Worm (Caenorhabditis elegans) whole organism, young adult: ENCODE measurements around the gene thoc-1.

Experiments used
- B0035.1 ChIP-seq: sonication (generic microtip); optimal IDR thresholded peaks from 2 replicates; lab custom pipeline; 2016; ENCODE audit warnings: missing genetic modification characterization, mild to moderate bottlenecking, missing compliant biosample characterization, missing genotype, missing genetic modification reagents
- D2030.7 ChIP-seq: fragments of 200-800 bp; sonication (Bioruptor generic); IDR thresholded peaks from 2 replicates; pipeline ENCODE4 v1.3.6; 2022; ENCODE audit warnings: missing genetic modification reagents, missing genetic modification characterization, missing compliant biosample characterization
- F23B12.7 ChIP-seq: sonication (generic microtip); optimal IDR thresholded peaks from 2 replicates; lab custom pipeline; 2017; ENCODE audit warnings: missing genetic modification characterization, mild to moderate bottlenecking, missing compliant biosample characterization, antibody characterized with exemption, moderate library complexity; ENCODE audit not compliant: insufficient read depth
- F39B2.1 ChIP-seq: fragments of 200-800 bp; sonication (Bioruptor generic); IDR thresholded peaks from 2 replicates; pipeline ENCODE4 v1.3.6; 2022; ENCODE audit warnings: missing genetic modification reagents, missing genetic modification characterization, missing compliant biosample characterization
- F57A8.1 ChIP-seq: fragments of 200-800 bp; sonication (Bioruptor generic); optimal IDR thresholded peaks from 2 replicates; lab custom pipeline; 2018; ENCODE audit warnings: mild to moderate bottlenecking, missing genetic modification characterization, moderate library complexity, missing compliant biosample characterization
- F57C9.4 ChIP-seq: sonication (generic microtip); optimal IDR thresholded peaks from 2 replicates; lab custom pipeline; 2017; ENCODE audit warnings: mild to moderate bottlenecking, missing genetic modification characterization, missing compliant biosample characterization
- T07F8.4 ChIP-seq: sonication (generic microtip); optimal IDR thresholded peaks from 2 replicates; lab custom pipeline; 2016; ENCODE audit warnings: mild to moderate bottlenecking, missing genetic modification characterization, moderate library complexity, missing compliant biosample characterization
- Y53F4B.3 ChIP-seq: fragments of 200-800 bp; sonication (Bioruptor generic); IDR thresholded peaks from 2 replicates; pipeline ENCODE4 v1.3.6; 2022; ENCODE audit warnings: missing genetic modification reagents, missing genetic modification characterization, missing compliant biosample characterization
- Y56A3A.18 ChIP-seq: fragments of 200-800 bp; sonication (Bioruptor generic); IDR thresholded peaks from 2 replicates; pipeline ENCODE4 v1.3.6; 2022; ENCODE audit warnings: missing genetic modification reagents, missing genetic modification characterization, missing compliant biosample characterization
- Y67H2A.10 ChIP-seq: fragments of 200-800 bp; sonication (Bioruptor generic); conservative IDR thresholded peaks from 2 replicates; pipeline ENCODE4 v1.3.6; 2022; ENCODE audit warnings: missing genetic modification reagents, missing genetic modification characterization, missing compliant biosample characterization
- ZK185.1 ChIP-seq: sonication (generic microtip); optimal IDR thresholded peaks from 2 replicates; lab custom pipeline; 2016; ENCODE audit warnings: mild to moderate bottlenecking, missing genetic modification characterization, missing compliant biosample characterization; ENCODE audit not compliant: poor library complexity, severe bottlenecking
- ama-1 ChIP-seq, 3 experiments: fragments of 150-350 bp in 1 of 3; sonication (generic microtip) in 2 of 3; optimal IDR thresholded peaks; 2 replicates each; lab custom pipeline; 2014 to 2018; ENCODE audit warnings: missing biosample characterization in 2 of 3, missing genetic modification characterization in 2 of 3, missing genetic modification reagents in 2 of 3
- bed-2 ChIP-seq: fragments of 200-800 bp; sonication (Bioruptor generic); IDR thresholded peaks from 2 replicates; pipeline ENCODE4 v1.3.6; 2022; ENCODE audit warnings: missing genetic modification reagents, missing genetic modification characterization, missing compliant biosample characterization
- cebp-2 ChIP-seq: fragments of 200-800 bp; sonication (Bioruptor generic); IDR thresholded peaks from 2 replicates; pipeline ENCODE4 v1.3.6; 2022; ENCODE audit warnings: missing genetic modification characterization, missing compliant biosample characterization
- ceh-79 ChIP-seq: sonication (generic microtip); optimal IDR thresholded peaks from 2 replicates; lab custom pipeline; 2017; ENCODE audit warnings: mild to moderate bottlenecking, missing genetic modification characterization, missing compliant biosample characterization
- efl-1 ChIP-seq: fragments of 150-350 bp; optimal IDR thresholded peaks from 2 replicates; lab custom pipeline; 2014; ENCODE audit warnings: missing biosample characterization, missing genetic modification reagents, missing genetic modification characterization
- hmg-20 ChIP-seq: fragments of 200-800 bp; sonication (Bioruptor generic); IDR thresholded peaks from 2 replicates; pipeline ENCODE4 v1.3.6; 2022; ENCODE audit warnings: missing genetic modification reagents, missing genetic modification characterization, missing compliant biosample characterization
- lin-35 ChIP-seq, 3 experiments: fragments of 150-350 bp in 2 of 3; sonication (generic microtip) in 1 of 3; optimal IDR thresholded peaks; 2 replicates each; lab custom pipeline; 2014 to 2018; ENCODE audit warnings: missing biosample characterization in 3 of 3, missing genetic modification characterization in 3 of 3, missing genetic modification reagents in 3 of 3
- lsy-27 ChIP-seq: sonication (generic microtip); optimal IDR thresholded peaks from 2 replicates; lab custom pipeline; 2017; ENCODE audit warnings: missing genetic modification characterization, mild to moderate bottlenecking, missing compliant biosample characterization, antibody characterized with exemption, missing genotype, borderline replicate concordance; ENCODE audit not compliant: insufficient read depth
- mel-28 ChIP-seq: sonication (generic microtip); optimal IDR thresholded peaks from 2 replicates; lab custom pipeline; 2016; ENCODE audit warnings: borderline replicate concordance, mild to moderate bottlenecking, missing genetic modification characterization, missing compliant biosample characterization
- nfya-1 ChIP-seq: sonication (generic microtip); optimal IDR thresholded peaks from 2 replicates; lab custom pipeline; 2017; ENCODE audit warnings: antibody characterized with exemption, missing compliant biosample characterization, missing genetic modification characterization, borderline replicate concordance; ENCODE audit not compliant: insufficient read depth
- nfyb-1 ChIP-seq: fragments of 200-800 bp; sonication (Bioruptor generic); IDR thresholded peaks from 2 replicates; pipeline ENCODE4 v1.3.6; 2022; ENCODE audit warnings: missing genetic modification reagents, missing genetic modification characterization, missing compliant biosample characterization
- nhr-27 ChIP-seq: fragments of 200-800 bp; sonication (Bioruptor generic); optimal IDR thresholded peaks from 2 replicates; lab custom pipeline; 2018; ENCODE audit warnings: mild to moderate bottlenecking, missing genetic modification characterization, moderate library complexity, missing compliant biosample characterization
- pbrm-1 ChIP-seq: fragments of 200-800 bp; sonication (Bioruptor generic); IDR thresholded peaks from 2 replicates; pipeline ENCODE4 v1.3.6; 2022; ENCODE audit warnings: missing genetic modification reagents, missing genetic modification characterization, missing compliant biosample characterization
- rec-8 ChIP-seq, 2 experiments: sonication (generic microtip); optimal IDR thresholded peaks; 2 replicates each; lab custom pipeline; 2016; ENCODE audit warnings: mild to moderate bottlenecking in 2 of 2, missing genetic modification characterization in 2 of 2, missing genetic modification reagents in 2 of 2, missing genotype in 2 of 2, missing biosample characterization in 1 of 2, missing compliant biosample characterization in 1 of 2, moderate library complexity in 1 of 2
- repo-1 ChIP-seq: sonication (generic microtip); optimal IDR thresholded peaks from 2 replicates; lab custom pipeline; 2017; ENCODE audit warnings: mild to moderate bottlenecking, missing genetic modification characterization, missing compliant biosample characterization
- rpc-1 ChIP-seq, 2 experiments: fragments of 150-350 bp in 1 of 2; sonication (generic microtip) in 1 of 2; optimal IDR thresholded peaks; 2 replicates each; lab custom pipeline; 2014 to 2018; ENCODE audit warnings: missing biosample characterization in 1 of 2, missing genetic modification characterization in 1 of 2, missing genetic modification reagents in 1 of 2, missing genotype in 1 of 2
- sea-2 ChIP-seq: fragments of 200-800 bp; sonication (Bioruptor generic); IDR thresholded peaks from 2 replicates; pipeline ENCODE4 v1.3.6; 2022; ENCODE audit warnings: missing genetic modification characterization, missing compliant biosample characterization
- snpc-1.1 ChIP-seq: sonication (generic microtip); optimal IDR thresholded peaks from 2 replicates; lab custom pipeline; 2017; ENCODE audit warnings: missing genetic modification characterization, mild to moderate bottlenecking, missing compliant biosample characterization, antibody characterized with exemption, moderate library complexity, missing genotype, missing genetic modification reagents; ENCODE audit not compliant: insufficient read depth
- snpc-3.4 ChIP-seq: sonication (generic microtip); optimal IDR thresholded peaks from 2 replicates; lab custom pipeline; 2017; ENCODE audit warnings: missing genetic modification characterization, mild to moderate bottlenecking, missing compliant biosample characterization, antibody characterized with exemption, moderate library complexity, missing genotype, missing genetic modification reagents
- snpc-4 ChIP-seq, 5 experiments: fragments of 150-350 bp in 1 of 5; sonication (generic microtip) in 4 of 5; optimal IDR thresholded peaks; 2 replicates each; lab custom pipeline; 2014 to 2018; ENCODE audit warnings: missing genetic modification characterization in 5 of 5, missing biosample characterization in 3 of 5, antibody characterized with exemption in 2 of 5, mild to moderate bottlenecking in 2 of 5, missing compliant biosample characterization in 2 of 5, missing genotype in 2 of 5, moderate library complexity in 2 of 5, missing genetic modification reagents in 1 of 5
- tbp1 ChIP-seq: fragments of 200-800 bp; sonication (Bioruptor generic); optimal IDR thresholded peaks from 2 replicates; lab custom pipeline; 2018; ENCODE audit warnings: mild to moderate bottlenecking, missing genetic modification characterization, missing compliant biosample characterization
- tlf-1 ChIP-seq: fragments of 200-800 bp; sonication (Bioruptor generic); optimal IDR thresholded peaks from 2 replicates; lab custom pipeline; 2018; ENCODE audit warnings: mild to moderate bottlenecking, missing genetic modification characterization, missing compliant biosample characterization
- unc-62 ChIP-seq: fragments of 150-350 bp; optimal IDR thresholded peaks from 2 replicates; lab custom pipeline; 2014; ENCODE audit warnings: missing biosample characterization, missing genetic modification reagents, missing genetic modification characterization
- ztf-22 ChIP-seq: fragments of 200-800 bp; sonication (Bioruptor generic); optimal IDR thresholded peaks from 2 replicates; lab custom pipeline; 2018; ENCODE audit warnings: mild to moderate bottlenecking, missing genetic modification characterization, moderate library complexity, missing compliant biosample characterization
- ztf-25 ChIP-seq: fragments of 200-800 bp; sonication (Bioruptor generic); IDR thresholded peaks from 2 replicates; pipeline ENCODE4 v1.3.6; 2022; ENCODE audit warnings: missing genetic modification reagents, missing genetic modification characterization, missing compliant biosample characterization
- ztf-3 ChIP-seq: fragments of 200-800 bp; sonication (Bioruptor generic); optimal IDR thresholded peaks from 2 replicates; lab custom pipeline; 2018; ENCODE audit warnings: mild to moderate bottlenecking, missing genetic modification characterization, missing compliant biosample characterization

The thoc-1 gene

ce11 chrII:754971-755370 lies 53.1 kb downstream of the thoc-1 start:
- TF ChIP-seq repo-1 (no peak), ZK185.1 (tag; lab: Kevin White, UChicago) (no peak), F57C9.4 (tag; lab: Kevin White, UChicago) (no peak), rpc-1 (optimal IDR thresholded peaks at IDR 0.05; lab: Kevin White, UChicago) (peak; percentile 4), rpc-1 (tag; optimal IDR thresholded peaks at IDR 0.05; lab: Kevin White, UChicago) (peak; percentile 58), Y56A3A.18 (GFP tag; lab: Robert Waterston, UW) (no peak), rec-8 (tag; optimal IDR thresholded peaks at IDR 0.05; lab: Kevin White, UChicago) (no peak), snpc-1.1 (tag; lab: Kevin White, UChicago) (no peak), tbp1 (GFP tag; lab: Kevin White, UChicago) (peak; percentile 74), D2030.7 (no peak), cebp-2 (0 out of 2 replicates have a peak, but pooled peaks have one; percentile 10), pbrm-1 (GFP tag; lab: Robert Waterston, UW) (0 out of 2 replicates have a peak, but pooled peaks have one; percentile 28)

- TF ChIP-seq T07F8.4 (tag; lab: Kevin White, UChicago), result no peak
- TF ChIP-seq Y53F4B.3 (GFP tag; lab: Robert Waterston, UW), result no peak
- no peak for TF ChIP-seq ztf-25 (GFP tag; lab: Robert Waterston, UW)
- no peak for TF ChIP-seq ZK185.1 (tag; lab: Kevin White, UChicago)
- no peak for TF ChIP-seq mel-28 (tag; lab: Kevin White, UChicago)
- TF ChIP-seq F57A8.1 (GFP tag; lab: Kevin White, UChicago), result no peak
- no peak for TF ChIP-seq ztf-3 (GFP tag; lab: Kevin White, UChicago)
- no peak for TF ChIP-seq efl-1 (GFP tag; lab: Kevin White, UChicago)
- no peak for TF ChIP-seq tlf-1 (GFP tag; lab: Kevin White, UChicago)
- no peak for TF ChIP-seq ztf-22 (GFP tag; lab: Kevin White, UChicago)
- TF ChIP-seq lsy-27, result no peak
- TF ChIP-seq hmg-20 (GFP tag; lab: Robert Waterston, UW), result no peak
- TF ChIP-seq, all 124 proteins: peak for 0
These were observed 54.3 kb downstream of the thoc-1 start for ce11 chrII:756161-756560.

- TF ChIP-seq unc-62 (no peak), F39B2.1 (no peak), cebp-2 (no peak), ceh-79 (tag; lab: Kevin White, UChicago) (no peak), Y67H2A.10 (GFP tag; lab: Robert Waterston, UW) (no peak), F57A8.1 (GFP tag; lab: Kevin White, UChicago) (no peak), snpc-4 (GFP tag; optimal IDR thresholded peaks at IDR 0.05; lab: Kevin White, UChicago) (no peak), snpc-4 (tag; optimal IDR thresholded peaks at IDR 0.05; lab: Kevin White, UChicago) (no peak), nfyb-1 (GFP tag; lab: Robert Waterston, UW) (no peak), ama-1 (optimal IDR thresholded peaks at IDR 0.05; lab: Kevin White, UChicago) (no peak), ama-1 (GFP tag; optimal IDR thresholded peaks at IDR 0.05; lab: Kevin White, UChicago) (no peak), F23B12.7 (tag; lab: Kevin White, UChicago) (no peak), snpc-3.4 (tag; lab: Kevin White, UChicago) (no peak), nfya-1 (no peak), B0035.1 (tag; lab: Kevin White, UChicago) (no peak), sea-2 (no peak), rpc-1 (optimal IDR thresholded peaks at IDR 0.05; lab: Kevin White, UChicago) (no peak), rpc-1 (tag; optimal IDR thresholded peaks at IDR 0.05; lab: Kevin White, UChicago) (no peak), lin-35 (GFP tag; optimal IDR thresholded peaks at IDR 0.05; lab: Kevin White, UChicago) (no peak), nhr-27 (tag; lab: Kevin White, UChicago) (no peak), bed-2 (GFP tag; lab: Robert Waterston, UW) (no peak)
These were observed 55.3 kb downstream of the thoc-1 start for ce11 chrII:757224-757623.
